Worm (Caenorhabditis elegans): ENCODE results near the gene F55C5.10.

The F55C5.10 gene

ce11 chrV:12331820-12332219, 48.5 kb downstream of the F55C5.10 start (continued):
- no peak for TF ChIP-seq F44E2.7 (GFP tag; IDR thresholded peaks at IDR 0.05)
- no peak for TF ChIP-seq ztf-11 (tag; optimal IDR thresholded peaks at IDR 0.05)
- no peak for TF ChIP-seq zfp-2 (tag; optimal IDR thresholded peaks at IDR 0.05)
- peak; percentile 73 for TF ChIP-seq hmg-1.1 (GFP tag; IDR thresholded peaks at IDR 0.05)
- peak; percentile 45 for TF ChIP-seq spr-3 (GFP tag; optimal IDR thresholded peaks at IDR 0.05)
- TF ChIP-seq D1046.2 (GFP tag; IDR thresholded peaks at IDR 0.05), result 0 out of 2 replicates have a peak, but pooled peaks have one; percentile 5
- peak; percentile 3 for TF ChIP-seq F10B5.3 (tag; optimal IDR thresholded peaks at IDR 0.05)
